Fruit fly (Drosophila melanogaster) whole organism, pupa: ENCODE measurements around the gene CG43850.

Experiments used
- CG10348 ChIP-seq: fragments of 200-800 bp; sonication (Bioruptor generic); IDR thresholded peaks from 2 replicates; pipeline ENCODE4 v1.3.6; 2022; ENCODE audit warnings: missing biosample characterization, missing genetic modification characterization
- CG12605 ChIP-seq: fragments of 200-800 bp; sonication (Bioruptor generic); IDR thresholded peaks from 2 replicates; pipeline ENCODE4 v1.3.6; 2022; ENCODE audit warnings: missing biosample characterization, missing genetic modification characterization
- CG13204 ChIP-seq: fragments of 200-800 bp; sonication (Bioruptor generic); optimal IDR thresholded peaks from 2 replicates; lab custom pipeline; 2018; ENCODE audit warnings: missing biosample characterization, mild to moderate bottlenecking, missing genetic modification characterization, moderate library complexity
- CG14655 ChIP-seq: fragments of 200-800 bp; sonication (Bioruptor generic); optimal IDR thresholded peaks from 3 replicates; lab custom pipeline; 2017; ENCODE audit warnings: mild to moderate bottlenecking, missing biosample characterization, missing genetic modification reagents, missing genetic modification characterization
- CG15710 ChIP-seq: fragments of 200-800 bp; sonication (Bioruptor generic); optimal IDR thresholded peaks from 2 replicates; lab custom pipeline; 2018; ENCODE audit warnings: missing biosample characterization, mild to moderate bottlenecking, missing genetic modification characterization, moderate library complexity
- CG17806 ChIP-seq: fragments of 200-800 bp; sonication (Bioruptor generic); optimal IDR thresholded peaks from 2 replicates; lab custom pipeline; 2018; ENCODE audit warnings: missing biosample characterization, mild to moderate bottlenecking, missing genetic modification characterization, moderate library complexity
- CG32121 ChIP-seq: fragments of 200-800 bp; sonication (Bioruptor generic); IDR thresholded peaks from 2 replicates; pipeline ENCODE4 v1.3.6; 2022; ENCODE audit warnings: missing biosample characterization, missing genetic modification characterization
- CG34367 ChIP-seq: fragments of 200-800 bp; sonication (Bioruptor generic); optimal IDR thresholded peaks from 2 replicates; lab custom pipeline; 2018; ENCODE audit warnings: missing biosample characterization, mild to moderate bottlenecking, missing genetic modification characterization
- CG4496 ChIP-seq: fragments of 200-800 bp; sonication (Bioruptor generic); IDR thresholded peaks from 3 replicates; pipeline ENCODE4 v1.3.6; 2022; ENCODE audit warnings: missing biosample characterization, missing genetic modification characterization
- CG8159 ChIP-seq: fragments of 200-800 bp; sonication (Bioruptor generic); optimal IDR thresholded peaks from 3 replicates; lab custom pipeline; 2018; ENCODE audit warnings: missing biosample characterization, mild to moderate bottlenecking, missing genetic modification characterization, moderate library complexity
- CG8301 ChIP-seq: fragments of 200-800 bp; sonication (Bioruptor generic); optimal IDR thresholded peaks from 2 replicates; lab custom pipeline; 2018; ENCODE audit warnings: missing biosample characterization, mild to moderate bottlenecking, missing genetic modification characterization
- CG9948 ChIP-seq: fragments of 200-800 bp; sonication (Bioruptor generic); optimal IDR thresholded peaks from 2 replicates; lab custom pipeline; 2018; ENCODE audit warnings: missing biosample characterization, mild to moderate bottlenecking, missing genetic modification characterization, moderate library complexity
- D1 ChIP-seq: fragments of 200-800 bp; sonication (Bioruptor generic); optimal IDR thresholded peaks from 2 replicates; lab custom pipeline; 2018; ENCODE audit warnings: missing biosample characterization, mild to moderate bottlenecking, missing genetic modification characterization, moderate library complexity
- EcR ChIP-seq: fragments of 200-800 bp; sonication (Bioruptor generic); optimal IDR thresholded peaks from 3 replicates; lab custom pipeline; 2019; ENCODE audit warnings: missing biosample characterization, missing genetic modification characterization, mild to moderate bottlenecking, moderate library complexity, missing genetic modification reagents
- Ets98B ChIP-seq: fragments of 200-800 bp; sonication (Bioruptor generic); IDR thresholded peaks from 2 replicates; pipeline ENCODE4 v1.3.6; 2022; ENCODE audit warnings: missing biosample characterization, missing genetic modification characterization
- Pif1A ChIP-seq: fragments of 200-800 bp; sonication (Bioruptor generic); optimal IDR thresholded peaks from 3 replicates; lab custom pipeline; 2016; ENCODE audit warnings: missing biosample characterization, missing genetic modification characterization
- Pif1B ChIP-seq: fragments of 200-800 bp; sonication (Bioruptor generic); optimal IDR thresholded peaks from 3 replicates; lab custom pipeline; 2016; ENCODE audit warnings: missing biosample characterization, missing genetic modification characterization
- Snoo ChIP-seq: fragments of 200-800 bp; sonication (Bioruptor generic); optimal IDR thresholded peaks from 3 replicates; lab custom pipeline; 2017; ENCODE audit warnings: missing biosample characterization, mild to moderate bottlenecking, missing genetic modification characterization, inconsistent platforms
- fd96Ca ChIP-seq: fragments of 200-800 bp; sonication (Bioruptor generic); IDR thresholded peaks from 3 replicates; pipeline ENCODE4 v1.3.6; 2022; ENCODE audit warnings: missing biosample characterization, missing genetic modification characterization
- gl ChIP-seq: fragments of 200-800 bp; sonication (Bioruptor generic); optimal IDR thresholded peaks from 2 replicates; lab custom pipeline; 2018; ENCODE audit warnings: missing biosample characterization, mild to moderate bottlenecking, missing genetic modification characterization
- rn ChIP-seq: fragments of 200-800 bp; sonication (Bioruptor generic); IDR thresholded peaks from 2 replicates; pipeline ENCODE4 v1.3.6; 2022; ENCODE audit warnings: missing biosample characterization, missing genetic modification characterization

Gene CG43850

dm6 chr2L:13411566-13411965, 3.7 kb upstream of the CG43850 start, which contains the start of gene Vm34Ca:
Vm34Ca (minus strand) TSS chr2L:13411631.
- no peak for TF ChIP-seq fd96Ca
- TF ChIP-seq CG14655 (GFP tag; lab: Kevin White, UChicago), result no peak
- no peak for TF ChIP-seq Snoo
- TF ChIP-seq CG13204, result no peak
- TF ChIP-seq rn, result no peak
- TF ChIP-seq Pif1A, result no peak
- no peak for TF ChIP-seq Pif1B (GFP tag; lab: Kevin White, UChicago)
- no peak for TF ChIP-seq CG15710 (tag; lab: Kevin White, UChicago)
- TF ChIP-seq gl (tag; lab: Kevin White, UChicago), result no peak
- TF ChIP-seq CG17806 (tag; lab: Kevin White, UChicago), result no peak
- TF ChIP-seq, all 21 proteins: peak for 0

DNA sequence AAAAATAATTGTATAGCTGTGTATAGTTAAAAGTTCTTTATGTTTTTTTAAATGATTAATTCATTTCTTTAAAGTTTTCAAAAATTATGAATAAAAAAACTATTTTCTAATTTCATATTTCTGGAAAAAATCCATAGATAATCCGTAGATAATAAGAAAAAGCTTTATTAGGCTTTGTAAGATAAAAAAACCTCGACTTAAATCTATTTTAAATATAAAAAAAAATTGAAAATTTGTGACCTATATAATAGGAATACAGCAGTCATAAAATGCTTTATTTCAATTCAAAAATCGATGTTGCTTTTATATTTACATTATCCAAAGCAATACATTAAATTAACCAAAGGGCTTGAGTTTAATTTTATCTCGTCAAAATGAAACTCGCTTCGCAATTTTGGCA, 3.0 kb upstream of the CG43850 start, which contains the start of gene Flad2:
Flad2 (plus strand) TSS at position 301 of the 400 bp plus-strand sequence.
- TF ChIP-seq CG34367 (tag; lab: Kevin White, UChicago), result no peak
- no peak for TF ChIP-seq CG12605
- no peak for TF ChIP-seq CG8159 (tag; lab: Kevin White, UChicago)
- TF ChIP-seq rn, result no peak
- TF ChIP-seq CG8301 (tag; lab: Kevin White, UChicago), result no peak
- TF ChIP-seq fd96Ca, result no peak
- TF ChIP-seq gl (tag; lab: Kevin White, UChicago), result no peak
- no peak for TF ChIP-seq CG13204
- no peak for TF ChIP-seq CG15710 (tag; lab: Kevin White, UChicago)
- no peak for TF ChIP-seq D1 (tag; lab: Kevin White, UChicago)
- no peak for TF ChIP-seq Snoo
- no peak for TF ChIP-seq CG4496 (GFP tag; lab: Robert Waterston, UW)
- TF ChIP-seq, all 21 proteins: peak for 0

dm6 chr2L:13430919-13431502, 15.8 kb downstream of the CG43850 start:
- TF ChIP-seq CG32121 (GFP tag; lab: Robert Waterston, UW) (peak; percentile 28; the same call in 1 of the 2 replicates), CG8159 (tag; lab: Kevin White, UChicago) (peak; percentile 36), CG13204 (no peak), CG34367 (tag; lab: Kevin White, UChicago) (no peak), CG14655 (GFP tag; lab: Kevin White, UChicago) (peak; percentile 43), CG10348 (GFP tag; lab: Robert Waterston, UW) (no peak), CG9948 (tag; lab: Kevin White, UChicago) (no peak), CG4496 (GFP tag; lab: Robert Waterston, UW) (no peak), gl (tag; lab: Kevin White, UChicago) (no peak), Pif1B (GFP tag; lab: Kevin White, UChicago) (no peak), rn (no peak), CG15710 (tag; lab: Kevin White, UChicago) (no peak), D1 (tag; lab: Kevin White, UChicago) (no peak), Ets98B (no peak), Snoo (no peak), CG8301 (tag; lab: Kevin White, UChicago) (no peak), fd96Ca (no peak), EcR (GFP tag; lab: Kevin White, UChicago) (no peak), CG17806 (tag; lab: Kevin White, UChicago) (no peak), Pif1A (peak; percentile 8), CG12605 (no peak)

DNA sequence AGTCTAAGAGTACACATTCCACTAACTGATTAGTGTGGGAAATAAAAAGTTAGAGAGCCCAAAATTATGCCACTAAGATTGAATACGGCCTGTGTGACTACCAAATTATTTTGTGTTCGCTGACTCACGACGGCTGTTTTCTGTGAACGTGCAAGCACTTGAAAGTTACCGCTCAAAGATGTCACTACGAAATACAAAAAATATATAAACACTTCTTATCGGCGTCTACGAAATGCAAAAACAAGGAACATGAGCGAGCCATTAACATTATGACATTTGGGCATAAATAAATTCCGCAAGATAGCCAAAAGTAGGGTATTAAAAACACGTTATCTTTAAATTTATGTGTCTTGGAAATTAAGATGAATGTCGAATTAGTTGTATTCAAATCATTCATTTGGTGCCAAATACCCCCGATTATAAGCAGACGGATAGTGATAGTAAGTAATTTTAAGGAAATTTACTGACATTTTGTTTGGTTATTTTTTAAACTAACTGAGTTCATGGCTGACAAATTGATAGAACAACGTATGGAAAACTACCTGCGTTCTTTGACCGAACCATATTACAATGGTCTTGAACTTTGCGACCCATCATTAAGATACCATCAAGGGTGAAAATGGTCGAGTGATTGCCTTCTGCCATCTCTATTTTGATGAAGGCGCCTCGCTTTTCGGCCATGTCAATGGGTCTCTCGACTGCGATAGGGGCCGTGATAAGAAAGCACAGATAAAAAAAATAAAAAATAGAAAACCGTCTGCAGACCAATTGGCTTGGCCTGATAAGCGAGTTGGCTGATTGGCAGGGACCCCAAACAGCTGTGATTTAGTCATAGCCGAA, 19.8 kb downstream of the CG43850 start, which contains the start of gene Tehao:
Tehao (plus strand) TSS at position 828 of the 840 bp plus-strand sequence.
- no peak for TF ChIP-seq CG8159 (tag; lab: Kevin White, UChicago)
- TF ChIP-seq CG4496 (GFP tag; lab: Robert Waterston, UW), result no peak
- TF ChIP-seq CG12605, result no peak
- TF ChIP-seq Pif1A, result no peak
- no peak for TF ChIP-seq fd96Ca
- no peak for TF ChIP-seq CG10348 (GFP tag; lab: Robert Waterston, UW)
- TF ChIP-seq CG13204, result no peak
- TF ChIP-seq CG14655 (GFP tag; lab: Kevin White, UChicago), result no peak
- no peak for TF ChIP-seq CG8301 (tag; lab: Kevin White, UChicago)
- no peak for TF ChIP-seq Snoo
- no peak for TF ChIP-seq EcR (GFP tag; lab: Kevin White, UChicago)
- TF ChIP-seq CG15710 (tag; lab: Kevin White, UChicago), result no peak
- no peak for TF ChIP-seq gl (tag; lab: Kevin White, UChicago)

DNA sequence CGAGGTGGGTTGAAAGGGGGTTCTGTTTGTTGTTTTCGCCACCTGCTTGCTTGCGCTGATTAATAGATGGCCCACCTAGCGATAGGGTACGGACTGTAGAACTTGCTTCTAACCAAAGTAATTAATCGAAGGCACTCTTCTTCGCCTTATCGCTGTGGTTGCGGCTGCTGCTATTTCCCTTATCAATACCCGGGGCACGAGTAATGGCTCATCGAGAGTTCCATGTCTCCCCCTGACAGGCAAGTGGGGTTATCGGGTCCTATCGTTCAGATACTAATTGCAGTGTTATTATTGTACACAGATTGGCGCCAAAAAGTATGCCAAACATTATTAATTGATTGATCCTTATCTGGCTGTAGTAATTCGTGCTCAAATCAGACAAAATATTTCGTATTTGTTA, 21.6 kb downstream of the CG43850 start:
- TF ChIP-seq CG14655 (GFP tag; lab: Kevin White, UChicago) (no peak), CG34367 (tag; lab: Kevin White, UChicago) (no peak), rn (no peak), fd96Ca (no peak), Snoo (no peak), CG4496 (GFP tag; lab: Robert Waterston, UW) (no peak), CG32121 (GFP tag; lab: Robert Waterston, UW) (no peak), Pif1B (GFP tag; lab: Kevin White, UChicago) (no peak)
- TF ChIP-seq, all 21 proteins: peak for 0
